Fruit fly (Drosophila melanogaster) whole organism, wandering third instar larva: Measurements from ENCODE around the gene Taf3.

Experiments
- CG32264 ChIP-seq: fragments of 200-800 bp; sonication (Bioruptor generic); optimal IDR thresholded peaks from 2 replicates; lab custom pipeline; 2016; ENCODE audit warnings: missing biosample characterization, missing genetic modification characterization
- CG9705 ChIP-seq: fragments of 200-800 bp; sonication (Bioruptor generic); optimal IDR thresholded peaks from 2 replicates; lab custom pipeline; 2018; ENCODE audit warnings: missing biosample characterization, mild to moderate bottlenecking, missing genetic modification characterization
- CrebA ChIP-seq: fragments of 200-800 bp; sonication (Bioruptor generic); optimal IDR thresholded peaks from 2 replicates; lab custom pipeline; 2016; ENCODE audit warnings: missing biosample characterization, mild to moderate bottlenecking, missing genetic modification characterization, borderline replicate concordance
- Dfd ChIP-seq: fragments of >200 bp; optimal IDR thresholded peaks from 2 replicates; lab custom pipeline; 2017; ENCODE audit warnings: missing biosample characterization, missing genetic modification characterization
- Dif ChIP-seq: fragments of 200-275, 200-300 bp; sonication (Bioruptor generic); optimal IDR thresholded peaks from 2 replicates; lab custom pipeline; 2018; ENCODE audit warnings: missing biosample characterization, missing genetic modification characterization; ENCODE audit not compliant: partially characterized antibody
- GATAd ChIP-seq: sonication (Bioruptor generic); optimal IDR thresholded peaks from 2 replicates; lab custom pipeline; 2016; ENCODE audit warnings: missing biosample characterization, missing genetic modification characterization
- HLH106 ChIP-seq: fragments of 200-800 bp; optimal IDR thresholded peaks from 3 replicates; lab custom pipeline; 2019; ENCODE audit warnings: missing biosample characterization, mild to moderate bottlenecking, missing genetic modification characterization, moderate library complexity
- Hnf4 ChIP-seq: fragments of 200-800 bp; sonication (Bioruptor generic); optimal IDR thresholded peaks from 2 replicates; lab custom pipeline; 2016; ENCODE audit warnings: missing biosample characterization, mild to moderate bottlenecking, missing genetic modification characterization
- Hr78 ChIP-seq: fragments of >200 bp; optimal IDR thresholded peaks from 2 replicates; lab custom pipeline; 2017; ENCODE audit warnings: missing biosample characterization, missing genetic modification characterization
- Hr83 ChIP-seq: fragments of 200-300 bp; sonication (Bioruptor generic); optimal IDR thresholded peaks from 2 replicates; lab custom pipeline; 2016; ENCODE audit warnings: missing biosample characterization, mild to moderate bottlenecking, missing genetic modification characterization, moderate library complexity; ENCODE audit not compliant: poor library complexity, severe bottlenecking
- Jra ChIP-seq: sonication (Bioruptor generic); optimal IDR thresholded peaks from 2 replicates; lab custom pipeline; 2016; ENCODE audit warnings: missing biosample characterization, missing genetic modification characterization
- Mio ChIP-seq: sonication (Bioruptor generic); optimal IDR thresholded peaks from 2 replicates; lab custom pipeline; 2016; ENCODE audit warnings: missing biosample characterization, missing genetic modification characterization
- Myc ChIP-seq: fragments of >200 bp; optimal IDR thresholded peaks from 2 replicates; lab custom pipeline; 2017
- N ChIP-seq: fragments of >200 bp; optimal IDR thresholded peaks from 2 replicates; lab custom pipeline; 2018; ENCODE audit warnings: missing biosample characterization, missing external identifiers, missing genetic modification characterization
- OdsH ChIP-seq: fragments of 200-800 bp; sonication (Bioruptor generic); optimal IDR thresholded peaks from 2 replicates; lab custom pipeline; 2016; ENCODE audit warnings: missing biosample characterization, mild to moderate bottlenecking, missing genetic modification characterization
- Rel ChIP-seq, 2 experiments: fragments of 200-800 bp; sonication (Bioruptor generic) in 1 of 2; optimal IDR thresholded peaks; 2 replicates in 1 of 2; 3 replicates in 1 of 2; lab custom pipeline; 2016 to 2019; ENCODE audit warnings: mild to moderate bottlenecking in 2 of 2, missing biosample characterization in 2 of 2, missing genetic modification characterization in 2 of 2, moderate library complexity in 1 of 2
- Sp1 ChIP-seq: fragments of 200-800 bp; sonication (Bioruptor generic); optimal IDR thresholded peaks from 3 replicates; lab custom pipeline; 2019; ENCODE audit warnings: missing biosample characterization, mild to moderate bottlenecking, missing genetic modification characterization, moderate library complexity
- Vsx2 ChIP-seq: fragments of 200-300, 225-300 bp; sonication (Bioruptor generic); optimal IDR thresholded peaks from 2 replicates; lab custom pipeline; 2018; ENCODE audit warnings: missing biosample characterization, missing genetic modification characterization; ENCODE audit not compliant: partially characterized antibody
- br ChIP-seq: fragments of 200-800 bp; sonication (Bioruptor generic); optimal IDR thresholded peaks from 2 replicates; lab custom pipeline; 2016; ENCODE audit warnings: missing biosample characterization, missing genetic modification characterization
- brk ChIP-seq: fragments of 200-800 bp; sonication (Bioruptor generic); optimal IDR thresholded peaks from 2 replicates; lab custom pipeline; 2016; ENCODE audit warnings: missing biosample characterization, mild to moderate bottlenecking, missing genetic modification characterization
- dl ChIP-seq, 2 experiments: fragments of 175-275, 200-275 bp in 1 of 2; fragments of 200-275 bp in 1 of 2; sonication (Bioruptor generic); optimal IDR thresholded peaks; lab custom pipeline; 2018; ENCODE audit warnings: mild to moderate bottlenecking in 2 of 2, missing biosample characterization in 2 of 2, missing genetic modification characterization in 2 of 2, moderate library complexity in 2 of 2; ENCODE audit not compliant: partially characterized antibody in 2 of 2, insufficient read depth in 1 of 2
- dmrt93B ChIP-seq: fragments of 200-800 bp; sonication (Bioruptor generic); optimal IDR thresholded peaks from 2 replicates; lab custom pipeline; 2018; ENCODE audit warnings: missing biosample characterization, mild to moderate bottlenecking, missing genetic modification characterization
- dsf ChIP-seq: sonication (Bioruptor generic); optimal IDR thresholded peaks from 2 replicates; lab custom pipeline; 2016; ENCODE audit warnings: missing biosample characterization, missing genetic modification characterization, borderline replicate concordance
- ey ChIP-seq: fragments of 200-800 bp; sonication (Bioruptor generic); optimal IDR thresholded peaks from 2 replicates; lab custom pipeline; 2016; ENCODE audit warnings: missing biosample characterization, missing genetic modification characterization
- foxo ChIP-seq, 2 experiments: fragments of 200-800 bp; sonication (Bioruptor generic); optimal IDR thresholded peaks; 2 replicates in 1 of 2; 3 replicates in 1 of 2; lab custom pipeline; 2016 to 2017; ENCODE audit warnings: missing biosample characterization in 2 of 2, missing genetic modification characterization in 2 of 2
- fru ChIP-seq: fragments of 200-800 bp; sonication (Bioruptor generic); optimal IDR thresholded peaks from 3 replicates; lab custom pipeline; 2016; ENCODE audit warnings: missing biosample characterization, mild to moderate bottlenecking, missing genetic modification characterization
- h ChIP-seq: fragments of 200-800 bp; sonication (Bioruptor generic); optimal IDR thresholded peaks from 3 replicates; lab custom pipeline; 2016; ENCODE audit warnings: missing biosample characterization, mild to moderate bottlenecking, missing genetic modification characterization
- jim ChIP-seq: fragments of 175-275, 200-325 bp; sonication (Bioruptor generic); optimal IDR thresholded peaks from 2 replicates; lab custom pipeline; 2016; ENCODE audit warnings: missing biosample characterization, mild to moderate bottlenecking, missing genetic modification characterization
- lola ChIP-seq: fragments of >200 bp; optimal IDR thresholded peaks from 2 replicates; lab custom pipeline; 2017; ENCODE audit warnings: missing biosample characterization, missing genetic modification characterization
- pan ChIP-seq: fragments of >200 bp; optimal IDR thresholded peaks from 2 replicates; lab custom pipeline; 2017
- psq ChIP-seq: fragments of 200-800 bp; sonication (Bioruptor generic); optimal IDR thresholded peaks from 3 replicates; lab custom pipeline; 2017; ENCODE audit warnings: missing biosample characterization, mild to moderate bottlenecking, missing genetic modification characterization, moderate library complexity
- sage ChIP-seq: fragments of 200-800 bp; sonication (Bioruptor generic); optimal IDR thresholded peaks from 2 replicates; lab custom pipeline; 2016; ENCODE audit warnings: missing biosample characterization, mild to moderate bottlenecking, missing genetic modification characterization
- sv ChIP-seq: fragments of 200-800 bp; sonication (Bioruptor generic); optimal IDR thresholded peaks from 3 replicates; lab custom pipeline; 2016; ENCODE audit warnings: missing biosample characterization, missing genetic modification characterization
- tai ChIP-seq: sonication (Bioruptor generic); optimal IDR thresholded peaks from 2 replicates; lab custom pipeline; 2016; ENCODE audit warnings: missing biosample characterization, missing genetic modification characterization
- usp ChIP-seq: fragments of >200 bp; optimal IDR thresholded peaks from 2 replicates; lab custom pipeline; 2017; ENCODE audit warnings: missing biosample characterization, missing genetic modification characterization
- woc ChIP-seq: sonication (Bioruptor generic); optimal IDR thresholded peaks from 2 replicates; lab custom pipeline; 2016; ENCODE audit warnings: missing biosample characterization, mild to moderate bottlenecking, missing genetic modification characterization

Taf3 gene

DNA sequence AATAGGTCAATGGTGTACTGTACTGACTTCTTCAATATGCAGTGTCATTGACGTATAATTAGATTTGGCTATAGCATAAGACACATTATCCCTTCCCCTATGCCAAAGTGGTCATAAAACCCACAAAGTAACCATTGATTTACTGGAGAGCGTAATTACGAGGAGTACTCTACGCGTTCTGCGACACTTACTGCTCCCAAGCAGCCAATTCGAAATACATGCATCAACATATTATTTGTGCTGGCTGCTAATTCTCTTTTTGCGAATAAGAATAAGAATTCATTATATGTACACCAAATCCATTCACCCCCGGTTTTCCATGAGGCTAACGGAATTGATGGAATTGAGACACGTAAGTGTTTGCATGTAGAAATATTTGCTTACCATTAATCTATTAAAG, 26.0 kb upstream of the Taf3 start:
- TF ChIP-seq Sp1 (GFP tag; lab: Kevin White, UChicago) (no peak), dl (GFP tag; optimal IDR thresholded peaks at IDR 0.05; lab: Kevin White, UChicago; ENCODE audit: insufficient read depth in 1 of 2, partially characterized antibody in 2 of 2) (no peak), CG9705 (GFP tag; lab: Kevin White, UChicago) (no peak), sage (GFP tag; lab: Kevin White, UChicago) (no peak), dsf (GFP tag; lab: Kevin White, UChicago) (no peak), Jra (GFP tag; lab: Kevin White, UChicago) (no peak)
- TF ChIP-seq, all 38 proteins: peak for 0

DNA sequence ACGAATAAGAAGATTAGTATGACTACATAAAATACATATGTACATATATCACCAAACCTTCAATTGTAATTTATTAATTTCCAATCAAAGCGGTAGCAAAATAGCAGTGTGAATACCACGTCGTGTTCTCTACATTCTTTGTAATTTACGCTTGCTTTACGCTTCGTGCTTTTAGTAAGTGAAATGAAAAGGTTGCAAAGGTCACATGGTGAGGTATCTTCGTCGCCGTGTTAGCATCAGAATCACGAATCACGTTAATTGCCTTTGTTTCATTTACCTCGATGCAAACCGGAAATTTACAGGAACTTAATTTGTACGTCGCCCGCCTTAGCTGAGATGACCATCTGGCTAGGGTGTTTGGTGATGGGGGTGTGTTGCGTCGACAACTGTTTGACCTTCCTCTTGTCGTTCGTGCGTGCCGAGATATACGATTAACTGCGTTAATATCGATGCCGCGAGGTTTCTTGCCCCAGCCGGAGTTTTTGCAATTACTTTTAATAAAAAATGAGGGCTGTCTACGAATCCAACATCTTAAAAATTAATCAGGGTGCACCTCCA, 24.2 kb upstream of the Taf3 start:
- TF ChIP-seq N = no peak
- no peak for TF ChIP-seq sage (GFP tag; lab: Kevin White, UChicago)
- TF ChIP-seq Sp1 (GFP tag; lab: Kevin White, UChicago) = no peak
- no peak for TF ChIP-seq Myc (lab: Kevin White, UChicago)
- TF ChIP-seq br (GFP tag; lab: Kevin White, UChicago) = no peak
- no peak for TF ChIP-seq sv (GFP tag; lab: Kevin White, UChicago)
- TF ChIP-seq dmrt93B (GFP tag; lab: Kevin White, UChicago) = no peak
- TF ChIP-seq OdsH = no peak
- no peak for TF ChIP-seq foxo (GFP tag; optimal IDR thresholded peaks at IDR 0.05; lab: Kevin White, UChicago)
- no peak for TF ChIP-seq CG32264 (GFP tag; lab: Kevin White, UChicago)
- TF ChIP-seq jim (GFP tag; lab: Kevin White, UChicago) = no peak
- TF ChIP-seq brk (GFP tag; lab: Kevin White, UChicago) = no peak
- no peak for TF ChIP-seq woc
- no peak for TF ChIP-seq dl (GFP tag; optimal IDR thresholded peaks at IDR 0.05; lab: Kevin White, UChicago; ENCODE audit: insufficient read depth in 1 of 2, partially characterized antibody in 2 of 2)
- no peak for TF ChIP-seq usp (GFP tag; lab: Kevin White, UChicago)
- no peak for TF ChIP-seq Dfd (GFP tag; lab: Kevin White, UChicago)
- TF ChIP-seq, all 38 proteins: peak for 0

DNA sequence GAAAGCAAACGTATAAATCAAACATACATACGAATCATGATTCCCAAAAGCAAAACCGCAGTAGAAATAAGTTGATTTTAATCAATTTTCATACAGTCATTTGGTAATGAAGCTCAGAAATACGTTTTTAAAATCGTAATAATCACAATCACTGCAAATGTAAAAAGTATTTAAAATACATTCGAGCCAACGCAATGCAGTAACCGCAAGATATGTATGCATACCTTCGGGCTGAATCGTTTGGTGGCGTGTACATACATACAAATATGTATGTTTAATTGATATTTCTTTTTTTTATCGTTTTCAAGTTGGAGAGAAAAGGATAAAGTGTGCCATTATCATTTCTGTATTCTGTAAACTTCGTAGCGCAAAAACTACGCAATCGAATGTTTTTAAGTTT, 23.5 kb upstream of the Taf3 start:
- TF ChIP-seq Myc (lab: Kevin White, UChicago) (no peak), Mio (GFP tag; lab: Kevin White, UChicago) (no peak)

- no peak for TF ChIP-seq lola (GFP tag; lab: Kevin White, UChicago)
- no peak for TF ChIP-seq psq
- TF ChIP-seq br (GFP tag; lab: Kevin White, UChicago) = no peak
- no peak for TF ChIP-seq brk (GFP tag; lab: Kevin White, UChicago)
- no peak for TF ChIP-seq usp (GFP tag; lab: Kevin White, UChicago)
- no peak for TF ChIP-seq jim (GFP tag; lab: Kevin White, UChicago)
- no peak for TF ChIP-seq Sp1 (GFP tag; lab: Kevin White, UChicago)
- no peak for TF ChIP-seq h (GFP tag; lab: Kevin White, UChicago)
- TF ChIP-seq dsf (GFP tag; lab: Kevin White, UChicago) = no peak
- no peak for TF ChIP-seq Dif (GFP tag; lab: Kevin White, UChicago)
- TF ChIP-seq OdsH = no peak
- no peak for TF ChIP-seq CG9705 (GFP tag; lab: Kevin White, UChicago)
- TF ChIP-seq HLH106 (tag; lab: Kevin White, UChicago) = no peak
- TF ChIP-seq CrebA (GFP tag; lab: Kevin White, UChicago) = no peak
Measured at dm6 chr4:489561-489881, 22.9 kb upstream of the Taf3 start.

dm6 chr4:488828-489560, 22.4 kb upstream of the Taf3 start, which contains the start of gene Asator:
Gene Asator, minus strand, starts transcription at chr4:488994.
- TF ChIP-seq N (no peak), brk (GFP tag; lab: Kevin White, UChicago) (no peak), GATAd (no peak), HLH106 (tag; lab: Kevin White, UChicago) (peak; percentile 63), sage (GFP tag; lab: Kevin White, UChicago) (no peak), dsf (GFP tag; lab: Kevin White, UChicago) (no peak), CG9705 (GFP tag; lab: Kevin White, UChicago) (no peak), Jra (GFP tag; lab: Kevin White, UChicago) (no peak), Hr78 (GFP tag; lab: Kevin White, UChicago) (no peak), h (GFP tag; lab: Kevin White, UChicago) (peak; percentile 76), fru (GFP tag; lab: Kevin White, UChicago) (peak; percentile 77), pan (no peak), dmrt93B (GFP tag; lab: Kevin White, UChicago) (peak; percentile 18), ey (peak; percentile 70), foxo (GFP tag; optimal IDR thresholded peaks at IDR 0.05; lab: Kevin White, UChicago) (peak in 1 of 2 experiments; percentile 76), usp (GFP tag; lab: Kevin White, UChicago) (no peak), Vsx2 (GFP tag; lab: Kevin White, UChicago) (no peak), Rel (GFP tag; optimal IDR thresholded peaks at IDR 0.05; lab: Kevin White, UChicago) (peak; percentile 14), Rel (tag; optimal IDR thresholded peaks at IDR 0.05; lab: Kevin White, UChicago) (no peak), Dfd (GFP tag; lab: Kevin White, UChicago) (no peak), tai (GFP tag; lab: Kevin White, UChicago) (no peak), Hnf4 (GFP tag; lab: Kevin White, UChicago) (no peak), sv (GFP tag; lab: Kevin White, UChicago) (no peak), dl (GFP tag; optimal IDR thresholded peaks at IDR 0.05; lab: Kevin White, UChicago; ENCODE audit: insufficient read depth in 1 of 2, partially characterized antibody in 2 of 2) (no peak), Hr83 (GFP tag; lab: Kevin White, UChicago) (peak; percentile 4), CrebA (GFP tag; lab: Kevin White, UChicago) (no peak)
